Fruit fly (Drosophila melanogaster) whole organism, embryonic: ENCODE measurements around the gene Cyp308a1.

Experiments used
- ATbp ChIP-seq: fragments of 200-800 bp; sonication (Bioruptor generic); optimal IDR thresholded peaks from 2 replicates; lab custom pipeline; 2017; ENCODE audit warnings: missing biosample characterization, mild to moderate bottlenecking, missing genetic modification characterization, missing genetic modification reagents
- B-H2 ChIP-seq: fragments of 200-800 bp; sonication (Bioruptor generic); optimal IDR thresholded peaks from 2 replicates; lab custom pipeline; 2018; ENCODE audit warnings: missing biosample characterization, mild to moderate bottlenecking, missing genetic modification characterization
- CG10274 ChIP-seq: fragments of 200-800 bp; sonication (Bioruptor generic); optimal IDR thresholded peaks from 3 replicates; lab custom pipeline; 2017; ENCODE audit warnings: missing biosample characterization, mild to moderate bottlenecking, missing genetic modification characterization
- CG10979 ChIP-seq: fragments of 200-800 bp; sonication (Bioruptor generic); optimal IDR thresholded peaks from 2 replicates; lab custom pipeline; 2018; ENCODE audit warnings: missing biosample characterization, mild to moderate bottlenecking, missing genetic modification characterization, moderate library complexity
- CG12219 ChIP-seq: fragments of 200-800 bp; sonication (Bioruptor generic); optimal IDR thresholded peaks from 3 replicates; lab custom pipeline; 2018; ENCODE audit warnings: missing biosample characterization, mild to moderate bottlenecking, missing genetic modification characterization
- CG14667 ChIP-seq: fragments of 200-800 bp; sonication (Bioruptor generic); IDR thresholded peaks from 2 replicates; pipeline ENCODE4 v1.3.6; 2022; ENCODE audit warnings: missing biosample characterization, missing genetic modification characterization
- CG15269 ChIP-seq: fragments of 200-800 bp; sonication (Bioruptor generic); optimal IDR thresholded peaks from 2 replicates; lab custom pipeline; 2018; ENCODE audit warnings: missing biosample characterization, mild to moderate bottlenecking, missing genetic modification characterization, moderate library complexity
- CG16863 ChIP-seq: fragments of 200-800 bp; sonication (Bioruptor generic); optimal IDR thresholded peaks from 3 replicates; lab custom pipeline; 2016; ENCODE audit warnings: missing biosample characterization, missing genetic modification characterization
- CG17612 ChIP-seq: fragments of 200-800 bp; sonication (Bioruptor generic); IDR thresholded peaks from 2 replicates; pipeline ENCODE4 v1.3.6; 2022; ENCODE audit warnings: missing biosample characterization, missing genetic modification characterization
- CG17802 ChIP-seq: fragments of 200-800 bp; sonication (Bioruptor generic); optimal IDR thresholded peaks from 2 replicates; lab custom pipeline; 2018; ENCODE audit warnings: missing biosample characterization, mild to moderate bottlenecking, missing genetic modification characterization, moderate library complexity
- CG17912 ChIP-seq: fragments of 200-800 bp; sonication (Bioruptor generic); optimal IDR thresholded peaks from 2 replicates; lab custom pipeline; 2018; ENCODE audit warnings: missing biosample characterization, mild to moderate bottlenecking, missing genetic modification characterization
- CG2129 ChIP-seq: fragments of 200-800 bp; sonication (Bioruptor generic); IDR thresholded peaks from 2 replicates; pipeline ENCODE4 v1.3.6; 2022; ENCODE audit warnings: missing biosample characterization, missing genetic modification characterization; ENCODE audit not compliant: partially characterized antibody
- CG31441 ChIP-seq: fragments of 200-800 bp; sonication (Bioruptor generic); IDR thresholded peaks from 2 replicates; pipeline ENCODE4 v1.3.6; 2022; ENCODE audit warnings: missing biosample characterization, missing genetic modification characterization
- CG4820 ChIP-seq: fragments of 200-800 bp; sonication (Bioruptor generic); optimal IDR thresholded peaks from 3 replicates; lab custom pipeline; 2016; ENCODE audit warnings: missing biosample characterization, missing genetic modification characterization
- CG6654 ChIP-seq: fragments of 200-800 bp; sonication (Bioruptor generic); optimal IDR thresholded peaks from 2 replicates; lab custom pipeline; 2017; ENCODE audit warnings: missing biosample characterization, mild to moderate bottlenecking, missing genetic modification characterization
- CG7372 ChIP-seq: fragments of 200-800 bp; sonication (Bioruptor generic); IDR thresholded peaks from 2 replicates; pipeline ENCODE4 v1.3.6; 2022; ENCODE audit warnings: missing biosample characterization, missing genetic modification characterization
- CG7839 ChIP-seq: fragments of 200-800 bp; sonication (Bioruptor generic); optimal IDR thresholded peaks from 3 replicates; lab custom pipeline; 2018; ENCODE audit warnings: missing biosample characterization, mild to moderate bottlenecking, missing genetic modification characterization, moderate library complexity
- CrebB ChIP-seq: fragments of 200-800 bp; sonication (Bioruptor generic); optimal IDR thresholded peaks from 3 replicates; lab custom pipeline; 2018; ENCODE audit warnings: missing biosample characterization, mild to moderate bottlenecking, missing genetic modification characterization
- Dip2 ChIP-seq: fragments of 200-800 bp; sonication (Bioruptor generic); IDR thresholded peaks from 2 replicates; pipeline ENCODE4 v1.3.6; 2022; ENCODE audit warnings: missing biosample characterization, missing genetic modification characterization
- Dip3 ChIP-seq: fragments of 200-800 bp; sonication (Bioruptor generic); optimal IDR thresholded peaks from 3 replicates; lab custom pipeline; 2016; ENCODE audit warnings: missing biosample characterization, missing genetic modification characterization
- Ets65A ChIP-seq: fragments of 200-800 bp; sonication (Bioruptor generic); peaks from one replicate; lab custom pipeline; 2016; ENCODE audit warnings: missing biosample characterization, missing genetic modification characterization
- H2.0 ChIP-seq: fragments of 200-800 bp; sonication (Bioruptor generic); IDR thresholded peaks from 2 replicates; pipeline ENCODE4 v1.3.6; 2022; ENCODE audit warnings: missing biosample characterization, missing genetic modification characterization
- Jarid2 ChIP-seq: fragments of 200-800 bp; sonication (Bioruptor generic); optimal IDR thresholded peaks from 3 replicates; lab custom pipeline; 2017; ENCODE audit warnings: mild to moderate bottlenecking, missing biosample characterization, missing genetic modification reagents, missing genetic modification characterization
- Lpt ChIP-seq: fragments of >200 bp; optimal IDR thresholded peaks from 2 replicates; lab custom pipeline; 2018; ENCODE audit warnings: missing biosample characterization, missing genetic modification characterization
- MESR4 ChIP-seq: fragments of 200-800 bp; sonication (Bioruptor generic); optimal IDR thresholded peaks from 2 replicates; lab custom pipeline; 2018; ENCODE audit warnings: missing biosample characterization, mild to moderate bottlenecking, missing genetic modification characterization, moderate library complexity
- Mrtf ChIP-seq: fragments of 200-800 bp; sonication (Bioruptor generic); IDR thresholded peaks from 3 replicates; pipeline ENCODE4 v1.3.6; 2022; ENCODE audit warnings: missing biosample characterization, missing genetic modification characterization
- Sox100B ChIP-seq: fragments of 200-800 bp; sonication (Bioruptor generic); optimal IDR thresholded peaks from 3 replicates; lab custom pipeline; 2018; ENCODE audit warnings: missing biosample characterization, mild to moderate bottlenecking, missing genetic modification characterization
- Ssrp ChIP-seq: fragments of 200-800 bp; sonication (Bioruptor generic); optimal IDR thresholded peaks from 2 replicates; lab custom pipeline; 2018; ENCODE audit warnings: missing biosample characterization, mild to moderate bottlenecking, missing genetic modification characterization, moderate library complexity
- chinmo ChIP-seq: fragments of 200-800 bp; sonication (Bioruptor generic); IDR thresholded peaks from 4 replicates; pipeline ENCODE4 v1.3.6; 2022; ENCODE audit warnings: missing biosample characterization, missing genetic modification characterization; ENCODE audit not compliant: partially characterized antibody
- corto ChIP-seq: fragments of 200-800 bp; sonication (Bioruptor generic); optimal IDR thresholded peaks from 2 replicates; lab custom pipeline; 2016; ENCODE audit warnings: missing biosample characterization, mild to moderate bottlenecking, missing genetic modification characterization, moderate library complexity
- crc ChIP-seq: fragments of 200-800 bp; sonication (Bioruptor generic); optimal IDR thresholded peaks from 2 replicates; lab custom pipeline; 2016; ENCODE audit warnings: missing biosample characterization, missing genetic modification characterization
- croc ChIP-seq: fragments of 200-800 bp; sonication (Bioruptor generic); conservative IDR thresholded peaks from 3 replicates; pipeline ENCODE4 v1.3.6; 2022; ENCODE audit warnings: missing biosample characterization, missing genetic modification characterization
- ftz-f1 ChIP-seq: fragments of 200-800 bp; sonication (Bioruptor generic); optimal IDR thresholded peaks from 2 replicates; lab custom pipeline; 2016; ENCODE audit warnings: missing biosample characterization, missing genetic modification characterization
- fu2 ChIP-seq: fragments of 200-800 bp; sonication (Bioruptor generic); optimal IDR thresholded peaks from 2 replicates; lab custom pipeline; 2016; ENCODE audit warnings: missing biosample characterization, missing genetic modification characterization
- gem ChIP-seq: fragments of 200-800 bp; sonication (Bioruptor generic); optimal IDR thresholded peaks from 2 replicates; lab custom pipeline; 2019; ENCODE audit warnings: missing biosample characterization, mild to moderate bottlenecking, missing genetic modification characterization, moderate library complexity
- hbn ChIP-seq: fragments of 200-800 bp; sonication (Bioruptor generic); IDR thresholded peaks from 2 replicates; pipeline ENCODE4 v1.3.6; 2022; ENCODE audit warnings: missing biosample characterization, missing genetic modification characterization; ENCODE audit not compliant: partially characterized antibody
- hth ChIP-seq: fragments of >200 bp; optimal IDR thresholded peaks from 2 replicates; lab custom pipeline; 2017; ENCODE audit warnings: inconsistent platforms
- jumu ChIP-seq: fragments of 200-800 bp; sonication (Bioruptor generic); optimal IDR thresholded peaks from 3 replicates; lab custom pipeline; 2016; ENCODE audit warnings: missing biosample characterization, missing genetic modification characterization
- lola ChIP-seq, 3 experiments: fragments of >200 bp in 2 of 3; fragments of 200-800 bp in 1 of 3; sonication (Bioruptor generic) in 1 of 3; optimal IDR thresholded peaks; 2 replicates each; lab custom pipeline; 2017 to 2019; ENCODE audit warnings: missing biosample characterization in 3 of 3, missing genetic modification characterization in 3 of 3, mild to moderate bottlenecking in 1 of 3, moderate library complexity in 1 of 3
- pan ChIP-seq, 4 experiments: fragments of >200 bp in 3 of 4; fragments of 200-800 bp in 1 of 4; sonication (Bioruptor generic) in 1 of 4; optimal IDR thresholded peaks in 3 of 4; IDR thresholded peaks in 1 of 4; 2 replicates each; pipeline versions ENCODE4 v1.3.6 to Lab custom; 2017 to 2022; ENCODE audit warnings: missing biosample characterization in 2 of 4, missing genetic modification characterization in 2 of 4, mixed read lengths in 1 of 4
- row ChIP-seq: fragments of 200-800 bp; sonication (Bioruptor generic); IDR thresholded peaks from 3 replicates; pipeline ENCODE4 v1.3.6; 2022; ENCODE audit warnings: missing biosample characterization, missing genetic modification characterization
- slbo ChIP-seq: fragments of 200-800 bp; sonication (Bioruptor generic); IDR thresholded peaks from 2 replicates; pipeline ENCODE4 v1.3.6; 2022; ENCODE audit warnings: missing biosample characterization, missing genetic modification characterization
- slp2 ChIP-seq: fragments of 200-800 bp; sonication (Bioruptor generic); optimal IDR thresholded peaks from 2 replicates; lab custom pipeline; 2016; ENCODE audit warnings: missing biosample characterization, missing genetic modification characterization
- so ChIP-seq: fragments of 200-800 bp; sonication (Bioruptor generic); IDR thresholded peaks from 3 replicates; pipeline ENCODE4 v1.3.6; 2022; ENCODE audit warnings: missing biosample characterization, missing genetic modification characterization
- tio ChIP-seq: fragments of 200-800 bp; sonication (Bioruptor generic); optimal IDR thresholded peaks from 2 replicates; lab custom pipeline; 2017; ENCODE audit warnings: missing biosample characterization, missing genetic modification characterization, inconsistent platforms
- tup ChIP-seq: fragments of 200-800 bp; sonication (Bioruptor generic); optimal IDR thresholded peaks from 2 replicates; lab custom pipeline; 2016; ENCODE audit warnings: missing biosample characterization, mild to moderate bottlenecking, missing genetic modification characterization, moderate library complexity
- twi ChIP-seq: fragments of 200-800 bp; optimal IDR thresholded peaks from 2 replicates; lab custom pipeline; 2019; ENCODE audit warnings: missing biosample characterization, mild to moderate bottlenecking, missing genetic modification characterization, moderate library complexity
- wor ChIP-seq: fragments of 200-800 bp; sonication (Bioruptor generic); IDR thresholded peaks from 2 replicates; pipeline ENCODE4 v1.3.6; 2022; ENCODE audit warnings: missing biosample characterization, missing genetic modification characterization
- zfh2 ChIP-seq: fragments of 200-800 bp; sonication (Bioruptor generic); optimal IDR thresholded peaks from 2 replicates; lab custom pipeline; 2016; ENCODE audit warnings: missing biosample characterization, missing genetic modification characterization

Cyp308a1 gene

dm6 chrX:18669811-18670477 lies 39.7 kb upstream of the Cyp308a1 start (continued):
- 0 out of 3 replicates have a peak, but pooled peaks have one; percentile 14 for TF ChIP-seq Mrtf (GFP tag; lab: Robert Waterston, UW)
- TF ChIP-seq CG7372 = 0 out of 2 replicates have a peak, but pooled peaks have one; percentile 11
- peak; percentile 40 for TF ChIP-seq Sox100B (GFP tag; lab: Kevin White, UChicago)
- no peak for TF ChIP-seq jumu (GFP tag; lab: Kevin White, UChicago)
- TF ChIP-seq Ssrp (tag; lab: Kevin White, UChicago) = peak; percentile 40
- TF ChIP-seq Ets65A (GFP tag; lab: Kevin White, UChicago) = no peak
- no peak for TF ChIP-seq ftz-f1
- TF ChIP-seq gem (tag; lab: Kevin White, UChicago) = peak; percentile 62
- 0 out of 2 replicates have a peak, but pooled peaks have one; percentile 22 for TF ChIP-seq slbo (GFP tag; lab: Robert Waterston, UW)
- TF ChIP-seq Dip2 (GFP tag; lab: Robert Waterston, UW) = no peak
- TF ChIP-seq Dip3 (GFP tag; lab: Kevin White, UChicago) = no peak
- peak; percentile 37; the same call in 1 of the 2 replicates for TF ChIP-seq CG31441
- no peak for TF ChIP-seq corto (GFP tag; lab: Kevin White, UChicago)
- TF ChIP-seq CrebB (tag; lab: Kevin White, UChicago) = no peak
- no peak for TF ChIP-seq wor (GFP tag; lab: Robert Waterston, UW)
- peak; percentile 11 for TF ChIP-seq CG12219
- TF ChIP-seq CG16863 (GFP tag; lab: Kevin White, UChicago) = no peak
- peak; percentile 58 for TF ChIP-seq CG7839
- no peak for TF ChIP-seq twi (tag; lab: Kevin White, UChicago)
- no peak for TF ChIP-seq hbn (GFP tag; lab: Robert Waterston, UW)
- TF ChIP-seq so (GFP tag; lab: Robert Waterston, UW) = no peak
- no peak for TF ChIP-seq MESR4
- no peak for TF ChIP-seq CG2129 (GFP tag; lab: Robert Waterston, UW)
- peak; percentile 37 for TF ChIP-seq CG15269 (tag; lab: Kevin White, UChicago)
- no peak for TF ChIP-seq B-H2 (GFP tag; lab: Kevin White, UChicago)
- no peak for TF ChIP-seq slp2 (GFP tag; lab: Kevin White, UChicago)
- TF ChIP-seq lola (GFP tag; optimal IDR thresholded peaks at IDR 0.05; lab: Kevin White, UChicago) = no peak
- TF ChIP-seq ATbp (GFP tag; lab: Kevin White, UChicago) = peak; percentile 36
- TF ChIP-seq hth (lab: Kevin White, UChicago) = no peak
- no peak for TF ChIP-seq Lpt (GFP tag; lab: Kevin White, UChicago)
- TF ChIP-seq CG17612 (GFP tag; lab: Robert Waterston, UW) = no peak
- TF ChIP-seq pan (optimal IDR thresholded peaks at IDR 0.05; lab: Kevin White, UChicago) = no peak
- TF ChIP-seq pan (GFP tag; optimal IDR thresholded peaks at IDR 0.05 in 1 of 2, IDR thresholded peaks at IDR 0.05 in 1 of 2) = no peak
- peak; percentile 35; the same call in 1 of the 3 replicates for TF ChIP-seq croc (GFP tag; lab: Robert Waterston, UW)
- no peak for TF ChIP-seq CG10274 (GFP tag; lab: Kevin White, UChicago)
- no peak for TF ChIP-seq tio (GFP tag; lab: Kevin White, UChicago)
- TF ChIP-seq H2.0 (GFP tag; lab: Robert Waterston, UW) = no peak
- TF ChIP-seq CG14667 = no peak
- TF ChIP-seq fu2 (GFP tag; lab: Kevin White, UChicago) = no peak
- no peak for TF ChIP-seq CG17802 (tag; lab: Kevin White, UChicago)
- TF ChIP-seq zfh2 (GFP tag; lab: Kevin White, UChicago) = no peak
- 0 out of 4 replicates have a peak, but pooled peaks have one; percentile 24 for TF ChIP-seq chinmo (GFP tag; lab: Robert Waterston, UW)
- TF ChIP-seq CG6654 = no peak
- no peak for TF ChIP-seq CG17912 (GFP tag; lab: Kevin White, UChicago)
- peak; percentile 74 for TF ChIP-seq row (GFP tag; lab: Robert Waterston, UW)
- TF ChIP-seq CG4820 (GFP tag; lab: Kevin White, UChicago) = no peak
- no peak for TF ChIP-seq Jarid2 (GFP tag; lab: Kevin White, UChicago)
- TF ChIP-seq CG10979 (tag; lab: Kevin White, UChicago) = peak; percentile 37
- no peak for TF ChIP-seq tup
- TF ChIP-seq crc = no peak
